Fruit fly (Drosophila melanogaster): ENCODE results near the gene CG33267.
A peak's percentile ranks its signal among the peaks of the same experiment; 100 is the strongest.

Gene CG33267

DNA sequence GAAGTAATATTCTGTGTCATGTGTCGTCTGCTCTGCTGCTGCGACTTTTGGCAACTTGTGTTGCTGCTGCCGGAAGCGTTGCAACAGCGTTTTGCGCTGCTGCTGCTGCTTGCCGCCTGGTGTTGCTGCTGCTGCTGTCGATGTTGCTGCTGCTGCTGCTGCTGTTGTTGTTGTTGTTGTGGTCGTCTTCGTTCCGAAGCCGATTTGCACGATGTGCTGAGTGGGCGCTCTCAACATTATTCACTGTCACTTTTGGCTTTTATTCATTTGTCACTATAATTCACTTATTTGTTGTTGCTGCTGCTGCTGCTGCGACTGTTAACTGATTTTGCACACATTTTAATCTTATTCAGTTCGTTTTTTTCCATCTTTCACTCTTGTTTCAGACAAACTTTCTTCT lies 21.8 kb upstream of the CG33267 start:
- TF ChIP-seq tj (GFP tag; optimal IDR thresholded peaks at IDR 0.05), result peak; percentile 1
- TF ChIP-seq cic (GFP tag; optimal IDR thresholded peaks at IDR 0.05), result no peak

DNA sequence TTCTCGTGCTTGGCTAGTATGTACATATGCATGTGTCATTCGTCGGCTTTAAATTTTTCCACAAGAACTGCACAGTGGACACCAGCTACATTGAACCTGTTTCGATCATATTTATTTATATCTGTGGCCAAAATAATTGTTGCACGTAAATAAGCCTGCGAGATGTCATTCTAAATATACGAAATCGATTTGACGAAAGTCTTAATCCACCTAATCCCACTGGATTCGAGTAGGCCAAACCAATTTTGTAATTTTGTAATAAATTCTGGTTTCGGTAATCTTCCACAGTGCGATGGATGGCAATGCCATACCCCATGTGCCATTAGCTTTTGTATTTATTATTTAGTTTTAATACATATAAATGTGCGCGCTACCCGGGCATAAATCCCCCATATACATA lies 21.3 kb upstream of the CG33267 start:
- no peak for TF ChIP-seq tj (GFP tag; optimal IDR thresholded peaks at IDR 0.05)
- TF ChIP-seq CG5204 (GFP tag; optimal IDR thresholded peaks at IDR 0.05), result no peak
- TF ChIP-seq Clk (GFP tag; optimal IDR thresholded peaks at IDR 0.05), result no peak
- no peak for TF ChIP-seq toe (GFP tag; optimal IDR thresholded peaks at IDR 0.05)
- no peak for TF ChIP-seq Mnt (GFP tag; optimal IDR thresholded peaks at IDR 0.05)
- no peak for TF ChIP-seq cnc (optimal IDR thresholded peaks at IDR 0.05)
- TF ChIP-seq pad (GFP tag; optimal IDR thresholded peaks at IDR 0.05), result no peak
- TF ChIP-seq CG11617 (GFP tag; optimal IDR thresholded peaks at IDR 0.05), result no peak
- TF ChIP-seq CG7045 (GFP tag; optimal IDR thresholded peaks at IDR 0.05), result no peak
- no peak for TF ChIP-seq CG7101 (tag; optimal IDR thresholded peaks at IDR 0.05)
- no peak for TF ChIP-seq CG1620 (GFP tag; optimal IDR thresholded peaks at IDR 0.05)
- TF ChIP-seq bab1 (GFP tag; optimal IDR thresholded peaks at IDR 0.05), result no peak
- no peak for TF ChIP-seq CG33017 (tag; optimal IDR thresholded peaks at IDR 0.05)

DNA sequence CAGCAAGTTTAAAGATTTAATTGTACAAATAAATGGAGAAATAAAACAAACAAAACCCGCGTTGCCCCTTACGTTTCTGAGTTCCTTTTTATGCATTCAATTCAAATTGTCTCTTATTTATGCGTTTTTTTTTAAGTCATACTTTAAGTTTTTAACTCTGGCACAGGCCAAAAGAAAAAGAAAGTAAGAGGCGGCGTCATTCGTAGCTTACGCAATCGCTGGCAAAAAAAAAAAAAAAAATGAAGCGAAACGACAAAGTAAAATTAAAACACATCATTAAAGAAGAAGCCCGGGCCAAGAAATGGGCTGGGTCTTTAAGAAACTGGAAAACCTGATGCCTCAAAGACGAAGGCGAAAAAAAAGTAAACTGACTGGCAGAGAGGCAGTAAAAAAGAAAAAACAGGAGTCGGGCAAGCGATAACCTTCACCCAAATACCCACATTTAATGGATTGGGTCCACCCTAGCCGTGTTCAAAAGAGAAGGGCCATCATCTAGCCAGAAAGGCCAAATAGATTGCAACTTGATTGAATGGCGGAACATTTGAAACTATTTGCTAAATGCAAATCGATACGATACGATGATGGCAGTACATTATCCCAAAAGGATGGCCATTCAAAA lies 20.5 kb upstream of the CG33267 start:
- TF ChIP-seq kay (GFP tag; ENCODE audit: borderline replicate concordance) (peak; percentile 72), CG12768 (GFP tag; optimal IDR thresholded peaks at IDR 0.05) (no peak), CG5204 (GFP tag; optimal IDR thresholded peaks at IDR 0.05) (no peak), CG33017 (tag; optimal IDR thresholded peaks at IDR 0.05) (no peak)

DNA sequence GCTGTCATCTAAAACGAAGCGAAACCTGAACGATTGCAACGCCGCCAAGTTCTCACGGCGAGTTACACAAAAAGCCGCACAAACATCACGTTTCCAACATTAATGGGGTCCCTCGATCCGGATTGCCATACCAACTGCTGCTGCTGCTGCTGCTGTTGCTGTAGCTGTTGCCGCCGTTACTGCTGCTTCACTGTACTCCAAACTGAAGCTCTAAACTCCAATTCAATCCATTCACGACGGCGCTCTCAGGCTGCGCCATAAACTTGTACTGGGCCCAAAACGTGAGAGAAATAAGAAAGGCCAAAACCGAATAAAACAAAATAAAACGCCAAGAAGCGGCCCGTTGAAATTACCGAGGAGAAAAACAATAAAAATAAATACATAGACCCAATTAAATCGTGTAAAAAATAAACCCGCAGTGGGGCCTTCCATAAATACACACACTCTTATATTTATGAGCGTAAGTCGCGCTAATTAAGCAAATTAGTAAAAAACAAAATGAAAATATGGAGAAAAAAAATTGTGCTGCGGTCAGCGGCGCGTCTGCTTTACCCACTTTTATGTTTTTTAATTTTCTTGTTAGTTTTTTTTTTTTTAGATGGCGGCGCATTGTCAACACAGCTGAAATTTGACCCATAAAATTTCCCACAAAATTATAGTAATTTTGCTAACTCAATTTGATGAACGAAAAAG lies 16.8 kb upstream of the CG33267 start:
- TF ChIP-seq tj (GFP tag; optimal IDR thresholded peaks at IDR 0.05) (peak; percentile 97), kay (GFP tag; ENCODE audit: borderline replicate concordance) (no peak)

DNA sequence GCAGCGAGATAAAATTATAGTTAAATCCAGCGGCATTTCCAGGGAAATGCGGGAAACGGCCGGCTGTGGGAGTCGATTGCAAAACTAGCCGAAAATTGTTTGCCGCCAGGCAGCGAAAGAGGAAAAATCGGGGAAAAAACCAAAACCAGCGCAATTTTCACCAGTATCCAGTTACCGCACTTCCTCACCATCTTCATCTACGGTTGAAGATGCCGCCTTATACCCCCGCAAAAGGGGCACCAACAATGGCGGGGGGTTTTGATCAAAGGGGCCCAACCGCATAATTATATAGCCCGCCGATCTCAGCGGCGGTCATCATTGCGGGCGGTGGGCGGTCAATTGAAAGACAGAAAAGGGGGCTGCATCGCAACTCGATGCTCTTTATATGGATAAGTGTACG lies 16.3 kb upstream of the CG33267 start:
- TF ChIP-seq tj (GFP tag; optimal IDR thresholded peaks at IDR 0.05), result peak; percentile 82
- TF ChIP-seq cnc (optimal IDR thresholded peaks at IDR 0.05), result no peak

DNA sequence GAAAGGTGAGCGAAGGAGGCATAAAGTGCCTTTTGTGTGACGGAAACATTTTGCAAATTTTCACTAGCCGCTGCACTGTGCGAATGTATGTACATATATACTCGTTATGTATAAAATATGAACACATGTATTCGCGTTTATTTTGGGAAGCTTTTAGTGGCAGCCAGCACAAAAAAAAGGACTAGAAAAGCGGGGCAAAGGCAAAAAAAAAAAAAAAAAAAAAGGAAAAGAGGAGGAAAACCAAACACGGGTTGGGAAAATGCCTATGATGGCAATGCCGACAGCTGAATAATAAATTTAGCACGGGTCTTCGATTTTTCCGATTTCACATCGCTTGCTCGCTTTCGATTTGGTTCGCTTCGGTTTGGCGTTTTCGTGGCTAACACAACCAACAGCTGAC lies 14.9 kb upstream of the CG33267 start:
- TF ChIP-seq cnc (optimal IDR thresholded peaks at IDR 0.05), result no peak
- peak; percentile 59 for TF ChIP-seq tj (GFP tag; optimal IDR thresholded peaks at IDR 0.05)

DNA sequence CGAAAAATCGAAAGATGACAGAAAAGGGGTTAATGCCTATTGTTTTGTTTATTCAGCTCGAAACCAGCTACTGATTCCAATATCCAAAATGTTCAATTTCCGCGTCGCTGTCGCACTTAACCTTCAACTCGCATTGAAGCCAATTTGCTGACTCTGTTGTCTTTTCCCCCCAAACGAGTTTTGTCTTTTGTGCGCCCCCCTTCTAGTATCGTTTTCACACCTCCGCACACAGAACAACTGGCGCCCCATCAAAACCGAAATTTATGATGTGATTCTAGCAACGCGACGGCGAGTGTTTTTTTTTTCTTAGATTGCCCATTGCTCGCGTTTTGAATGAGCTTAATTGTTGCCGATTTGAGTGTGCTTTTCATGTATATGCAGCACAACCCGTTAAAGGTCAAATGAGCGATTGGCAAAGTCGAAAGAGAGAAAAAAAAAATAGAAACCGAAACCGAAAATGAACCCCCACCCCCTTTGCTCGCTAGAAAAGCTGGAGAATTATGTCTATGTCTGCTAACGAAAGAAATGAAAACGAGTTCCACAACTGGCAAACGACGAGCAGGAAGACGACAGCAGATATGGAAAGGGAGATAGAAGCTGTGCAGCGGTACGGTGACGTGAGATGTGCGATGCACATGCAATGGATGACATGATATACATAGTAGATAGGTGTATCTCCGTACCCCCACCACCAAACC lies 13.8 kb upstream of the CG33267 start:
- peak; percentile 89 for TF ChIP-seq tj (GFP tag; optimal IDR thresholded peaks at IDR 0.05)
- no peak for TF ChIP-seq Crg-1 (GFP tag; optimal IDR thresholded peaks at IDR 0.05)
- TF ChIP-seq CG11617 (GFP tag; optimal IDR thresholded peaks at IDR 0.05), result no peak

DNA sequence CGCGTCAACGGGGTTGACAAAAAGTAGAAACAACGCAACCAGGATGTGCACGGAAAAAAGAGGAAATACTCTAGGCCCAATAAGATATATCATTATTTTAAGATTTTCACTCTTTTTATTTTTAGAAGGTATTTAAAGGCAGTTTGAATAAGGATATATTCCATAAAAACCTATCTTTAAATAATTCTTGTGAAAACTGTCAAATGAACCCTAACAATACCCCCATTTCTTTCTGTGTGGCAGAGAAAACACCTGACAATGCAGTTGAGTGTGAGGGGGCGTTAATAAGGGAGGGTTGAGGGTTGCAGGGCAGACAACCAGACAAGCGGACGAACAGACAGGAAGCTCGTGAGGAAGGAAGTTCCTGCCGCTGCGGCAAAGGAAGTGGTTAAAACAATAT lies 12.3 kb upstream of the CG33267 start:
- peak; percentile 19 for TF ChIP-seq CG14711 (tag; optimal IDR thresholded peaks at IDR 0.05)
- TF ChIP-seq toe (GFP tag; optimal IDR thresholded peaks at IDR 0.05), result no peak
- no peak for TF ChIP-seq kay (GFP tag; ENCODE audit: borderline replicate concordance)
- no peak for TF ChIP-seq CG12768 (GFP tag; optimal IDR thresholded peaks at IDR 0.05)
- no peak for TF ChIP-seq cnc (optimal IDR thresholded peaks at IDR 0.05)
- no peak for TF ChIP-seq ovo (GFP tag; optimal IDR thresholded peaks at IDR 0.05)
- TF ChIP-seq tj (GFP tag; optimal IDR thresholded peaks at IDR 0.05), result peak; percentile 1
- no peak for TF ChIP-seq cic (GFP tag; optimal IDR thresholded peaks at IDR 0.05)
- no peak for TF ChIP-seq CG11617 (GFP tag; optimal IDR thresholded peaks at IDR 0.05)
- TF ChIP-seq CG1620 (GFP tag; optimal IDR thresholded peaks at IDR 0.05), result no peak
- peak; percentile 11 for TF ChIP-seq CG33017 (tag; optimal IDR thresholded peaks at IDR 0.05)
